Fruit fly (Drosophila melanogaster) whole organism, embryonic: Measurements from ENCODE around the gene CG14000.

Source experiments
- Asciz ChIP-seq: fragments of 200-800 bp; sonication (Bioruptor generic); optimal IDR thresholded peaks from 2 replicates; lab custom pipeline; 2017; ENCODE audit warnings: missing biosample characterization, mild to moderate bottlenecking, missing genetic modification characterization, missing genetic modification reagents
- BtbVII ChIP-seq: fragments of 200-800 bp; sonication (Bioruptor generic); optimal IDR thresholded peaks from 3 replicates; lab custom pipeline; 2017; ENCODE audit warnings: missing biosample characterization, mild to moderate bottlenecking, missing genetic modification characterization
- CG10274 ChIP-seq: fragments of 200-800 bp; sonication (Bioruptor generic); optimal IDR thresholded peaks from 3 replicates; lab custom pipeline; 2017; ENCODE audit warnings: missing biosample characterization, mild to moderate bottlenecking, missing genetic modification characterization
- CG11093 ChIP-seq: fragments of 200-800 bp; sonication (Bioruptor generic); IDR thresholded peaks from 3 replicates; pipeline ENCODE4 v1.3.6; 2022; ENCODE audit warnings: missing biosample characterization, missing genetic modification characterization
- CG11504 ChIP-seq: fragments of 200-800 bp; sonication (Bioruptor generic); optimal IDR thresholded peaks from 3 replicates; lab custom pipeline; 2019; ENCODE audit warnings: missing biosample characterization, mild to moderate bottlenecking, missing genetic modification characterization, moderate library complexity
- CG11695 ChIP-seq: fragments of 200-800 bp; sonication (Bioruptor generic); IDR thresholded peaks from 3 replicates; pipeline ENCODE4 v1.3.6; 2022; ENCODE audit warnings: missing biosample characterization, missing genetic modification characterization
- CG11696 ChIP-seq: fragments of 200-800 bp; sonication (Bioruptor generic); IDR thresholded peaks from 2 replicates; pipeline ENCODE4 v1.3.6; 2022; ENCODE audit warnings: missing biosample characterization, missing genetic modification characterization
- CG12219 ChIP-seq: fragments of 200-800 bp; sonication (Bioruptor generic); optimal IDR thresholded peaks from 3 replicates; lab custom pipeline; 2018; ENCODE audit warnings: missing biosample characterization, mild to moderate bottlenecking, missing genetic modification characterization
- CG14050 ChIP-seq: fragments of 200-800 bp; sonication (Bioruptor generic); IDR thresholded peaks from 3 replicates; pipeline ENCODE4 v1.3.6; 2022; ENCODE audit warnings: missing biosample characterization, missing genetic modification characterization
- CG17829 ChIP-seq: fragments of 200-800 bp; optimal IDR thresholded peaks from 2 replicates; lab custom pipeline; 2019; ENCODE audit warnings: missing biosample characterization, mild to moderate bottlenecking, missing genetic modification characterization, moderate library complexity
- CG2875 ChIP-seq: fragments of 200-800 bp; sonication (Bioruptor generic); optimal IDR thresholded peaks from 2 replicates; lab custom pipeline; 2017; ENCODE audit warnings: missing biosample characterization, mild to moderate bottlenecking, missing genetic modification characterization, missing genetic modification reagents
- CG31365 ChIP-seq: fragments of 200-800 bp; sonication (Bioruptor generic); optimal IDR thresholded peaks from 2 replicates; lab custom pipeline; 2018; ENCODE audit warnings: missing biosample characterization, mild to moderate bottlenecking, missing genetic modification characterization
- CG33213 ChIP-seq: fragments of 200-800 bp; sonication (Bioruptor generic); optimal IDR thresholded peaks from 3 replicates; lab custom pipeline; 2016; ENCODE audit warnings: missing biosample characterization, missing genetic modification characterization
- CG4617 ChIP-seq: fragments of 200-800 bp; sonication (Bioruptor generic); optimal IDR thresholded peaks from 3 replicates; lab custom pipeline; 2016; ENCODE audit warnings: missing biosample characterization, missing genetic modification characterization, borderline replicate concordance
- CG4707 ChIP-seq: fragments of 200-800 bp; sonication (Bioruptor generic); optimal IDR thresholded peaks from 2 replicates; lab custom pipeline; 2018; ENCODE audit warnings: missing biosample characterization, mild to moderate bottlenecking, missing genetic modification characterization, moderate library complexity
- CG4820 ChIP-seq: fragments of 200-800 bp; sonication (Bioruptor generic); optimal IDR thresholded peaks from 3 replicates; lab custom pipeline; 2016; ENCODE audit warnings: missing biosample characterization, missing genetic modification characterization
- CG6791 ChIP-seq: fragments of 200-800 bp; sonication (Bioruptor generic); IDR thresholded peaks from 3 replicates; pipeline ENCODE4 v1.3.6; 2022; ENCODE audit warnings: missing biosample characterization, missing genetic modification characterization; ENCODE audit not compliant: partially characterized antibody
- CG7786 ChIP-seq: fragments of 200-800 bp; sonication (Bioruptor generic); optimal IDR thresholded peaks from 2 replicates; lab custom pipeline; 2016; ENCODE audit warnings: missing biosample characterization, missing genetic modification characterization
- CG7987 ChIP-seq: fragments of 200-800 bp; sonication (Bioruptor generic); optimal IDR thresholded peaks from 2 replicates; lab custom pipeline; 2018; ENCODE audit warnings: missing biosample characterization, mild to moderate bottlenecking, missing genetic modification characterization, moderate library complexity
- CG9817 ChIP-seq: fragments of 200-800 bp; sonication (Bioruptor generic); optimal IDR thresholded peaks from 2 replicates; lab custom pipeline; 2018; ENCODE audit warnings: missing biosample characterization, mild to moderate bottlenecking, missing genetic modification characterization, moderate library complexity
- Dbx ChIP-seq: fragments of 200-800 bp; sonication (Bioruptor generic); IDR thresholded peaks from 3 replicates; pipeline ENCODE4 v1.3.6; 2022; ENCODE audit warnings: missing biosample characterization, missing genetic modification characterization
- Lim3 ChIP-seq: fragments of 200-800 bp; sonication (Bioruptor generic); IDR thresholded peaks from 2 replicates; pipeline ENCODE4 v1.3.6; 2022; ENCODE audit warnings: missing biosample characterization, missing genetic modification characterization
- MESR4 ChIP-seq: fragments of 200-800 bp; sonication (Bioruptor generic); optimal IDR thresholded peaks from 2 replicates; lab custom pipeline; 2018; ENCODE audit warnings: missing biosample characterization, mild to moderate bottlenecking, missing genetic modification characterization, moderate library complexity
- NFAT ChIP-seq: fragments of 200-800 bp; sonication (Bioruptor generic); IDR thresholded peaks from 2 replicates; pipeline ENCODE4 v1.3.6; 2022; ENCODE audit warnings: missing biosample characterization, missing genetic modification characterization
- Optix ChIP-seq: fragments of 200-800 bp; sonication (Bioruptor generic); IDR thresholded peaks from 3 replicates; pipeline ENCODE4 v1.3.6; 2022; ENCODE audit warnings: missing biosample characterization, missing genetic modification characterization
- Rx ChIP-seq: fragments of 200-800 bp; sonication (Bioruptor generic); IDR thresholded peaks from 2 replicates; pipeline ENCODE4 v1.3.6; 2022; ENCODE audit warnings: missing biosample characterization, missing genetic modification characterization
- Xrp1 ChIP-seq: fragments of 200-800 bp; sonication (Bioruptor generic); IDR thresholded peaks from 2 replicates; pipeline ENCODE4 v1.3.6; 2022; ENCODE audit warnings: missing biosample characterization, missing genetic modification characterization
- ase ChIP-seq: fragments of 200-800 bp; sonication (Bioruptor generic); IDR thresholded peaks from 3 replicates; pipeline ENCODE4 v1.3.6; 2022; ENCODE audit warnings: missing biosample characterization, missing genetic modification characterization
- az2 ChIP-seq: fragments of 200-800 bp; sonication (Bioruptor generic); optimal IDR thresholded peaks from 3 replicates; lab custom pipeline; 2016; ENCODE audit warnings: missing biosample characterization, missing genetic modification characterization
- bab2 ChIP-seq: fragments of 200-800 bp; sonication (Bioruptor generic); optimal IDR thresholded peaks from 2 replicates; lab custom pipeline; 2016; ENCODE audit warnings: missing biosample characterization, missing genetic modification characterization
- bcd ChIP-seq: fragments of 200-800 bp; sonication (Bioruptor generic); optimal IDR thresholded peaks from 2 replicates; lab custom pipeline; 2017; ENCODE audit warnings: missing biosample characterization, mild to moderate bottlenecking, missing genetic modification characterization
- bsh ChIP-seq, 2 experiments: fragments of 200-800 bp; sonication (Bioruptor generic); optimal IDR thresholded peaks; 2 replicates each; lab custom pipeline; 2017 to 2018; ENCODE audit warnings: mild to moderate bottlenecking in 2 of 2, missing biosample characterization in 2 of 2, missing genetic modification characterization in 2 of 2, moderate library complexity in 1 of 2
- cad ChIP-seq: fragments of >200 bp; optimal IDR thresholded peaks from 2 replicates; lab custom pipeline; 2017; ENCODE audit warnings: missing biosample characterization, missing genetic modification characterization
- caup ChIP-seq: fragments of 200-800 bp; sonication (Bioruptor generic); optimal IDR thresholded peaks from 3 replicates; lab custom pipeline; 2017; ENCODE audit warnings: missing biosample characterization, mild to moderate bottlenecking, missing genetic modification characterization, moderate library complexity; ENCODE audit not compliant: severe bottlenecking
- fd102C ChIP-seq: fragments of 200-800 bp; sonication (Bioruptor generic); optimal IDR thresholded peaks from 2 replicates; lab custom pipeline; 2018; ENCODE audit warnings: missing biosample characterization, mild to moderate bottlenecking, missing genetic modification characterization, moderate library complexity
- jing ChIP-seq: fragments of 200-800 bp; sonication (Bioruptor generic); optimal IDR thresholded peaks from 2 replicates; lab custom pipeline; 2018; ENCODE audit warnings: missing biosample characterization, mild to moderate bottlenecking, missing genetic modification characterization
- lbe ChIP-seq: fragments of 200-800 bp; sonication (Bioruptor generic); optimal IDR thresholded peaks from 2 replicates; lab custom pipeline; 2016; ENCODE audit warnings: missing biosample characterization, mild to moderate bottlenecking, missing genetic modification characterization
- org-1 ChIP-seq: fragments of 200-800 bp; sonication (Bioruptor generic); optimal IDR thresholded peaks from 2 replicates; lab custom pipeline; 2017; ENCODE audit warnings: missing biosample characterization, missing genetic modification characterization
- pnt ChIP-seq: fragments of 200-800 bp; sonication (Bioruptor generic); optimal IDR thresholded peaks from 3 replicates; lab custom pipeline; 2016; ENCODE audit warnings: missing biosample characterization, missing genetic modification characterization
- psq ChIP-seq: fragments of 200-800 bp; sonication (Bioruptor generic); optimal IDR thresholded peaks from 2 replicates; lab custom pipeline; 2017; ENCODE audit warnings: missing biosample characterization, missing genetic modification characterization
- pum ChIP-seq: fragments of 200-800 bp; sonication (Bioruptor generic); optimal IDR thresholded peaks from 2 replicates; lab custom pipeline; 2016; ENCODE audit warnings: missing biosample characterization, missing genetic modification characterization
- sens ChIP-seq: fragments of 200-800 bp; sonication (Bioruptor generic); peaks from one replicate; lab custom pipeline; 2016; ENCODE audit warnings: missing biosample characterization, missing genetic modification characterization
- so ChIP-seq: fragments of 200-800 bp; sonication (Bioruptor generic); IDR thresholded peaks from 3 replicates; pipeline ENCODE4 v1.3.6; 2022; ENCODE audit warnings: missing biosample characterization, missing genetic modification characterization
- stc ChIP-seq: fragments of 200-800 bp; sonication (Bioruptor generic); IDR thresholded peaks from 2 replicates; pipeline ENCODE4 v1.3.6; 2022; ENCODE audit warnings: missing biosample characterization, missing genetic modification characterization
- tgo ChIP-seq: fragments of 200-800 bp; sonication (Bioruptor generic); IDR thresholded peaks from 3 replicates; pipeline ENCODE4 v1.3.6; 2022; ENCODE audit warnings: missing biosample characterization, missing genetic modification characterization
- tin ChIP-seq: fragments of 200-800 bp; sonication (Bioruptor generic); optimal IDR thresholded peaks from 3 replicates; lab custom pipeline; 2016; ENCODE audit warnings: missing biosample characterization, missing genetic modification characterization
- trem ChIP-seq: fragments of 200-800 bp; optimal IDR thresholded peaks from 3 replicates; lab custom pipeline; 2019; ENCODE audit warnings: missing biosample characterization, mild to moderate bottlenecking, missing genetic modification characterization, moderate library complexity
- unc-4 ChIP-seq: fragments of 200-800 bp; sonication (Bioruptor generic); IDR thresholded peaks from 2 replicates; pipeline ENCODE4 v1.3.6; 2022; ENCODE audit warnings: missing biosample characterization, missing genetic modification characterization; ENCODE audit not compliant: partially characterized antibody
- wdn ChIP-seq: fragments of 200-800 bp; sonication (Bioruptor generic); IDR thresholded peaks from 2 replicates; pipeline ENCODE4 v1.3.6; 2022; ENCODE audit warnings: missing biosample characterization, missing genetic modification characterization
- zf30C ChIP-seq: fragments of 200-800 bp; sonication (Bioruptor generic); optimal IDR thresholded peaks from 3 replicates; lab custom pipeline; 2018; ENCODE audit warnings: missing biosample characterization, mild to moderate bottlenecking, missing genetic modification characterization

CG14000 gene

dm6 chr2L:5948775-5949526 lies 38.9 kb upstream of the CG14000 start, which contains the start of gene CG9044 (continued):
- TF ChIP-seq Optix (GFP tag; lab: Robert Waterston, UW) (no peak), CG11696 (GFP tag; lab: Robert Waterston, UW) (no peak), BtbVII (GFP tag; lab: Kevin White, UChicago) (peak; percentile 0), CG7786 (GFP tag; lab: Kevin White, UChicago) (peak; percentile 57), org-1 (GFP tag; lab: Kevin White, UChicago) (no peak), so (GFP tag; lab: Robert Waterston, UW) (0 out of 3 replicates have a peak, but pooled peaks have one; percentile 31), CG11093 (GFP tag; lab: Robert Waterston, UW) (peak; percentile 24; the same call in 1 of the 3 replicates), ase (GFP tag; lab: Robert Waterston, UW) (no peak), pnt (peak; percentile 66), pum (GFP tag; lab: Kevin White, UChicago) (peak; percentile 57), CG33213 (GFP tag; lab: Kevin White, UChicago) (peak; percentile 7), CG4820 (GFP tag; lab: Kevin White, UChicago) (peak; percentile 39), Xrp1 (GFP tag; lab: Robert Waterston, UW) (peak; percentile 42; the same call in 1 of the 2 replicates), Asciz (GFP tag; lab: Kevin White, UChicago) (no peak), trem (tag; lab: Kevin White, UChicago) (peak; percentile 17), fd102C (no peak), CG6791 (GFP tag; lab: Robert Waterston, UW) (peak; percentile 88), CG4617 (GFP tag; lab: Kevin White, UChicago) (peak; percentile 75), cad (GFP tag; lab: Kevin White, UChicago) (no peak), bsh (GFP tag; optimal IDR thresholded peaks at IDR 0.05; lab: Kevin White, UChicago) (no peak), zf30C (no peak), CG2875 (GFP tag; lab: Kevin White, UChicago) (no peak), CG14050 (no peak), Rx (GFP tag; lab: Robert Waterston, UW) (no peak), bab2 (peak; percentile 67), lbe (GFP tag; lab: Kevin White, UChicago) (peak; percentile 65), wdn (peak; percentile 11; the same call in 1 of the 2 replicates), CG10274 (GFP tag; lab: Kevin White, UChicago) (no peak), MESR4 (GFP tag; lab: Kevin White, UChicago) (no peak), Lim3 (GFP tag; lab: Robert Waterston, UW) (no peak), CG31365 (tag; lab: Kevin White, UChicago) (no peak), CG12219 (GFP tag; lab: Kevin White, UChicago) (no peak), unc-4 (GFP tag; lab: Robert Waterston, UW) (peak; percentile 85), CG11504 (tag; lab: Kevin White, UChicago) (no peak), caup (GFP tag; lab: Kevin White, UChicago) (no peak), tin (GFP tag; lab: Kevin White, UChicago) (peak; percentile 36), tgo (GFP tag; lab: Robert Waterston, UW) (no peak; the same call in 2 of the 3 replicates), bcd (no peak), jing (GFP tag; lab: Kevin White, UChicago) (no peak), CG11695 (GFP tag; lab: Robert Waterston, UW) (no peak), CG7987 (no peak), CG9817 (peak; percentile 57), Dbx (peak; percentile 63; the same call in 1 of the 3 replicates), stc (GFP tag; lab: Robert Waterston, UW) (no peak), CG4707 (GFP tag; lab: Kevin White, UChicago) (no peak), psq (GFP tag; lab: Kevin White, UChicago) (no peak), az2 (peak; percentile 44), CG17829 (tag; lab: Kevin White, UChicago) (peak; percentile 65), NFAT (peak; percentile 81), sens (GFP tag; lab: Kevin White, UChicago) (peak; percentile 87)
